Worm (Caenorhabditis elegans) whole organism, L3 larva: ENCODE results near the gene nhr-39.

Source experiments
- aly-2 ChIP-seq: fragments of 150-350 bp; optimal IDR thresholded peaks from 2 replicates; lab custom pipeline; 2014; ENCODE audit warnings: missing biosample characterization, missing genetic modification characterization
- ama-1 ChIP-seq: fragments of 150-350 bp; optimal IDR thresholded peaks from 2 replicates; lab custom pipeline; 2018
- ceh-16 ChIP-seq: sonication (generic microtip); optimal IDR thresholded peaks from 2 replicates; lab custom pipeline; 2017; ENCODE audit warnings: missing biosample characterization, missing genetic modification characterization
- fkh-2 ChIP-seq: fragments of 150-350 bp; optimal IDR thresholded peaks from 2 replicates; lab custom pipeline; 2014; ENCODE audit warnings: missing biosample characterization, missing genetic modification reagents, missing genetic modification characterization
- mdl-1 ChIP-seq: fragments of 150-350 bp; optimal IDR thresholded peaks from 2 replicates; lab custom pipeline; 2014; ENCODE audit warnings: missing biosample characterization, missing genetic modification characterization
- mml-1 ChIP-seq: fragments of 150-350 bp; sonication (generic microtip); optimal IDR thresholded peaks from 3 replicates; lab custom pipeline; 2014; ENCODE audit warnings: missing biosample characterization, missing genetic modification characterization
- nhr-12 ChIP-seq: fragments of 150-350 bp; optimal IDR thresholded peaks from 2 replicates; lab custom pipeline; 2014; ENCODE audit warnings: missing biosample characterization, missing genetic modification characterization

DNA sequence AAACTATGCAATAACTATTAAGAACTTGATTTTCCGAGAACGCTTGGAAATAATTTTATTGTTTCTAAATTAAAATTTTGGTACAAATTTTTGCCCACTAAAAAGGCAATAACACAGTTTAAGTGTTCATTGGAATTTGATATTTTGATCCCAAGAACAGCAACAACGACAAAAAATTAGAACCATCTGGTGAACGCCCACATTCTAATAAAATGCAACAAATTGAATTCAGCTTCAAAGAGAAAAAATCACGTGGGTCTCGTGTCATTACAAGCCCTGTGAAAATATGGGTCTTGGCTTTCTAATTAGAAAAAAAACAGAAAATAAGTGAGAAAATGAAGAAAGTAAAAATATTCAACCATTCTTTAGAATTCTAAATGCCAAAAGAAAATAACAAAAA is 31.3 kb upstream of the nhr-39 start:
- TF ChIP-seq mdl-1 (tag; lab: Kevin White, UChicago): no peak
- no peak for TF ChIP-seq nhr-12 (tag; lab: Kevin White, UChicago)
- no peak for TF ChIP-seq mml-1
- TF ChIP-seq fkh-2 (tag; lab: Kevin White, UChicago): no peak
- TF ChIP-seq ama-1: no peak
- TF ChIP-seq ceh-16 (tag; lab: Kevin White, UChicago): no peak
- TF ChIP-seq aly-2 (tag; lab: Kevin White, UChicago): no peak
